Worm (Caenorhabditis elegans): ENCODE measurements around the gene F58F12.4.

- TF ChIP-seq flt-1 (GFP tag; IDR thresholded peaks at IDR 0.05) (no peak), klf-2 (GFP tag; conservative IDR thresholded peaks at IDR 0.05) (no peak), T22C8.4 (GFP tag; IDR thresholded peaks at IDR 0.05) (peak; percentile 7; the same call in 1 of the 2 replicates), ref-1 (GFP tag; conservative IDR thresholded peaks at IDR 0.05) (no peak), ztf-23 (GFP tag; IDR thresholded peaks at IDR 0.05) (0 out of 2 replicates have a peak, but pooled peaks have one; percentile 31)
These were observed 30.9 kb upstream of the F58F12.4 start, which contains the start of gene C32D5.11 for ce11 chrII:6355396-6356346.
